Worm (Caenorhabditis elegans) whole organism, L1 larva: ENCODE data around the gene oac-51.
A peak's percentile ranks its signal among the peaks of the same experiment; 100 is the strongest.

Experiments used
- C34B4.2 ChIP-seq: sonication (generic microtip); optimal IDR thresholded peaks from 2 replicates; lab custom pipeline; 2017; ENCODE audit warnings: mild to moderate bottlenecking, missing genetic modification characterization, missing compliant biosample characterization
- blmp-1 ChIP-seq: fragments of 150-350 bp; optimal IDR thresholded peaks from 2 replicates; lab custom pipeline; 2014; ENCODE audit warnings: missing biosample characterization, missing genetic modification characterization
- ceh-8 ChIP-seq: fragments of 200-800 bp; sonication (Bioruptor generic); optimal IDR thresholded peaks from 2 replicates; lab custom pipeline; 2018; ENCODE audit warnings: mild to moderate bottlenecking, missing genetic modification characterization, moderate library complexity, missing compliant biosample characterization
- ceh-88 ChIP-seq: fragments of 200-800 bp; sonication (Bioruptor generic); IDR thresholded peaks from 2 replicates; pipeline ENCODE4 v1.3.6; 2022; ENCODE audit warnings: missing genetic modification characterization, missing compliant biosample characterization
- efl-1 ChIP-seq, 4 experiments: fragments of 150-350 bp; optimal IDR thresholded peaks in 3 of 4; peaks in 1 of 4; 1 replicate in 1 of 4; 2 replicates in 3 of 4; lab custom pipeline; 2014; ENCODE audit warnings: missing biosample characterization in 2 of 4, missing genetic modification characterization in 2 of 4, missing genetic modification reagents in 2 of 4
- efl-3 ChIP-seq: fragments of 200-800 bp; sonication (Bioruptor generic); optimal IDR thresholded peaks from 2 replicates; lab custom pipeline; 2018; ENCODE audit warnings: mild to moderate bottlenecking, missing genetic modification characterization, missing compliant biosample characterization
- ets-5 ChIP-seq: fragments of 200-800 bp; sonication (Bioruptor generic); IDR thresholded peaks from 2 replicates; pipeline ENCODE4 v1.3.6; 2022; ENCODE audit warnings: missing genetic modification characterization, missing compliant biosample characterization
- fkh-10 ChIP-seq: sonication (generic microtip); optimal IDR thresholded peaks from 2 replicates; lab custom pipeline; 2017; ENCODE audit warnings: missing biosample characterization, missing genetic modification reagents, missing genetic modification characterization
- fkh-8 ChIP-seq: sonication (generic microtip); optimal IDR thresholded peaks from 2 replicates; lab custom pipeline; 2016; ENCODE audit warnings: mild to moderate bottlenecking, missing genetic modification characterization, missing compliant biosample characterization
- grh-1 ChIP-seq: fragments of 200-800 bp; sonication (Bioruptor generic); IDR thresholded peaks from 2 replicates; pipeline ENCODE4 v1.3.6; 2022; ENCODE audit warnings: missing genetic modification reagents, missing genetic modification characterization, missing compliant biosample characterization
- hlh-17 ChIP-seq: fragments of 200-800 bp; sonication (Bioruptor generic); optimal IDR thresholded peaks from 2 replicates; lab custom pipeline; 2018; ENCODE audit warnings: missing genetic modification characterization, mild to moderate bottlenecking, missing compliant biosample characterization, moderate library complexity, borderline replicate concordance
- hlh-4 ChIP-seq: sonication (generic microtip); optimal IDR thresholded peaks from 2 replicates; lab custom pipeline; 2016; ENCODE audit warnings: mild to moderate bottlenecking, missing genetic modification characterization, missing compliant biosample characterization
- hpl-2 ChIP-seq: fragments of 150-350 bp; optimal IDR thresholded peaks from 2 replicates; lab custom pipeline; 2014; ENCODE audit warnings: missing biosample characterization, missing genetic modification reagents, missing genetic modification characterization
- lin-15B ChIP-seq: fragments of 150-350 bp; sonication (generic microtip); optimal IDR thresholded peaks from 3 replicates; lab custom pipeline; 2014; ENCODE audit warnings: missing biosample characterization, missing genetic modification characterization
- lin-35 ChIP-seq, 2 experiments: fragments of 150-350 bp; optimal IDR thresholded peaks; 2 replicates each; lab custom pipeline; 2014; ENCODE audit warnings: missing biosample characterization in 2 of 2, missing genetic modification characterization in 2 of 2, missing genetic modification reagents in 2 of 2
- lin-39 ChIP-seq: fragments of 150-350 bp; optimal IDR thresholded peaks from 2 replicates; lab custom pipeline; 2014; ENCODE audit warnings: missing biosample characterization, missing genetic modification reagents, missing genetic modification characterization
- lir-3 ChIP-seq: sonication (generic microtip); optimal IDR thresholded peaks from 2 replicates; lab custom pipeline; 2016; ENCODE audit warnings: mild to moderate bottlenecking, missing genetic modification characterization, moderate library complexity, missing compliant biosample characterization; ENCODE audit not compliant: poor library complexity
- mdl-1 ChIP-seq, 2 experiments: fragments of 150-350 bp; optimal IDR thresholded peaks; 2 replicates each; lab custom pipeline; 2014 to 2017; ENCODE audit warnings: missing biosample characterization in 2 of 2, missing genetic modification characterization in 2 of 2, inconsistent platforms in 1 of 2
- mep-1 ChIP-seq: fragments of 150-350 bp; optimal IDR thresholded peaks from 2 replicates; lab custom pipeline; 2014; ENCODE audit warnings: missing biosample characterization, missing genetic modification characterization
- nhr-11 ChIP-seq: fragments of 150-350 bp; optimal IDR thresholded peaks from 2 replicates; lab custom pipeline; 2014; ENCODE audit warnings: missing biosample characterization, missing genetic modification characterization
- nhr-12 ChIP-seq: sonication (generic microtip); optimal IDR thresholded peaks from 2 replicates; lab custom pipeline; 2017; ENCODE audit warnings: missing biosample characterization, missing genetic modification characterization
- nhr-20 ChIP-seq: sonication (generic microtip); optimal IDR thresholded peaks from 2 replicates; lab custom pipeline; 2016; ENCODE audit warnings: mild to moderate bottlenecking, missing genetic modification characterization, missing compliant biosample characterization
- nhr-28 ChIP-seq: fragments of 150-350 bp; optimal IDR thresholded peaks from 2 replicates; lab custom pipeline; 2014; ENCODE audit warnings: missing biosample characterization, missing genetic modification characterization
- nhr-71 ChIP-seq: sonication (generic microtip); optimal IDR thresholded peaks from 2 replicates; lab custom pipeline; 2016; ENCODE audit warnings: mild to moderate bottlenecking, missing genetic modification characterization, moderate library complexity, missing compliant biosample characterization
- nhr-77 ChIP-seq: fragments of 150-350 bp; optimal IDR thresholded peaks from 2 replicates; lab custom pipeline; 2014; ENCODE audit warnings: missing biosample characterization, missing genetic modification characterization
- nhr-85 ChIP-seq: sonication (generic microtip); peaks from one replicate; lab custom pipeline; 2016; ENCODE audit warnings: missing genetic modification characterization, inconsistent platforms, missing compliant biosample characterization
- rnt-1 ChIP-seq: sonication (generic microtip); optimal IDR thresholded peaks from 2 replicates; lab custom pipeline; 2016; ENCODE audit warnings: mild to moderate bottlenecking, missing genetic modification characterization, moderate library complexity, missing compliant biosample characterization
- skn-1 ChIP-seq: fragments of 150-350 bp; optimal IDR thresholded peaks from 2 replicates; lab custom pipeline; 2014; ENCODE audit warnings: missing biosample characterization, missing genetic modification characterization
- snu-23 ChIP-seq: sonication (generic microtip); optimal IDR thresholded peaks from 2 replicates; lab custom pipeline; 2016; ENCODE audit warnings: missing genetic modification characterization, missing compliant biosample characterization
- unc-130 ChIP-seq: fragments of 150-350 bp; optimal IDR thresholded peaks from 2 replicates; lab custom pipeline; 2017; ENCODE audit warnings: missing biosample characterization, missing genetic modification characterization, inconsistent platforms
- unc-30 ChIP-seq: sonication (generic microtip); optimal IDR thresholded peaks from 2 replicates; lab custom pipeline; 2017; ENCODE audit warnings: missing biosample characterization, missing genetic modification characterization
- zag-1 ChIP-seq: fragments of 150-350 bp; optimal IDR thresholded peaks from 2 replicates; lab custom pipeline; 2014; ENCODE audit warnings: missing biosample characterization, missing genetic modification characterization
- ztf-4 ChIP-seq: fragments of 150-350 bp; optimal IDR thresholded peaks from 2 replicates; lab custom pipeline; 2014; ENCODE audit warnings: missing biosample characterization, missing genetic modification characterization

oac-51 gene

ce11 chrIV:4336139-4336851 lies at the start of gene oac-51, which contains the start of gene W03B1.3:
TSS of gene oac-51 (plus strand) at chrIV:4336801.
TSS of gene W03B1.3 (minus strand) at chrIV:4336239.
- TF ChIP-seq nhr-11 (tag; lab: Kevin White, UChicago) (no peak), nhr-85 (peak; percentile 40)

- TF ChIP-seq hpl-2 (GFP tag; lab: Kevin White, UChicago): no peak
- no peak for TF ChIP-seq unc-30 (tag; lab: Kevin White, UChicago)
- TF ChIP-seq lin-35 (GFP tag; optimal IDR thresholded peaks at IDR 0.05; lab: Kevin White, UChicago): peak in 1 of 2 experiments; percentile 20
- TF ChIP-seq lin-39 (tag; lab: Kevin White, UChicago): no peak
- TF ChIP-seq fkh-8 (tag; lab: Kevin White, UChicago): peak; percentile 13
- TF ChIP-seq nhr-71 (tag; lab: Kevin White, UChicago): no peak
- no peak for TF ChIP-seq efl-3 (GFP tag; lab: Kevin White, UChicago)
- no peak for TF ChIP-seq lir-3 (tag; lab: Kevin White, UChicago)
- peak; percentile 46 for TF ChIP-seq hlh-4 (tag; lab: Kevin White, UChicago)
Measured at ce11 chrIV:4288332-4288731, 48.3 kb upstream of the oac-51 start, which contains the start of gene srv-4. TSS of gene srv-4 (minus strand) at chrIV:4288432.

ce11 chrIV:4289267-4289666 lies 47.3 kb upstream of the oac-51 start, which contains the start of gene F15E6.5:
TSS of gene F15E6.5 (plus strand) at chrIV:4289567.
- no peak for TF ChIP-seq ceh-88
- TF ChIP-seq hlh-17 (GFP tag; lab: Kevin White, UChicago): no peak
- no peak for TF ChIP-seq nhr-20 (tag; lab: Kevin White, UChicago)
- no peak for TF ChIP-seq C34B4.2 (tag; lab: Kevin White, UChicago)
- no peak for TF ChIP-seq ztf-4 (tag; lab: Kevin White, UChicago)
- no peak for TF ChIP-seq hlh-4 (tag; lab: Kevin White, UChicago)
- no peak for TF ChIP-seq efl-3 (GFP tag; lab: Kevin White, UChicago)
- no peak for TF ChIP-seq nhr-11 (tag; lab: Kevin White, UChicago)
- no peak for TF ChIP-seq zag-1
- no peak for TF ChIP-seq nhr-12
- TF ChIP-seq snu-23: no peak
- TF ChIP-seq nhr-77: no peak
- TF ChIP-seq grh-1: no peak
- TF ChIP-seq lin-15B (tag; lab: Kevin White, UChicago): no peak

ce11 chrIV:4290472-4290871 lies 46.1 kb upstream of the oac-51 start, which contains the start of gene dct-7:
TSS of gene dct-7 (minus strand) at chrIV:4290572.
- no peak for TF ChIP-seq unc-30 (tag; lab: Kevin White, UChicago)
- TF ChIP-seq nhr-11 (tag; lab: Kevin White, UChicago): no peak
- TF ChIP-seq unc-130 (tag; lab: Kevin White, UChicago): no peak
- no peak for TF ChIP-seq ceh-8 (GFP tag; lab: Kevin White, UChicago)
- TF ChIP-seq efl-1 (optimal IDR thresholded peaks at IDR 0.05; lab: Kevin White, UChicago): no peak
- TF ChIP-seq efl-1 (GFP tag; optimal IDR thresholded peaks at IDR 0.05 in 1 of 2; lab: Kevin White, UChicago): peak in 1 of 2 experiments; percentile 41
- TF ChIP-seq fkh-10: no peak
- TF ChIP-seq nhr-77: no peak
- TF ChIP-seq mdl-1 (tag; optimal IDR thresholded peaks at IDR 0.05; lab: Kevin White, UChicago): no peak
- peak; percentile 60 for TF ChIP-seq blmp-1 (tag; lab: Kevin White, UChicago)
- TF ChIP-seq ztf-4 (tag; lab: Kevin White, UChicago): no peak
- TF ChIP-seq ets-5 (GFP tag; lab: Robert Waterston, UW): no peak
- TF ChIP-seq skn-1 (tag; lab: Kevin White, UChicago): no peak
- no peak for TF ChIP-seq fkh-8 (tag; lab: Kevin White, UChicago)
- TF ChIP-seq mep-1 (tag; lab: Kevin White, UChicago): no peak
- TF ChIP-seq rnt-1: no peak
- TF ChIP-seq nhr-28 (tag; lab: Kevin White, UChicago): no peak
